Worm (Caenorhabditis elegans): ENCODE data around the gene arrd-4.
A peak's percentile ranks its signal among the peaks of the same experiment; 100 is the strongest.

DNA sequence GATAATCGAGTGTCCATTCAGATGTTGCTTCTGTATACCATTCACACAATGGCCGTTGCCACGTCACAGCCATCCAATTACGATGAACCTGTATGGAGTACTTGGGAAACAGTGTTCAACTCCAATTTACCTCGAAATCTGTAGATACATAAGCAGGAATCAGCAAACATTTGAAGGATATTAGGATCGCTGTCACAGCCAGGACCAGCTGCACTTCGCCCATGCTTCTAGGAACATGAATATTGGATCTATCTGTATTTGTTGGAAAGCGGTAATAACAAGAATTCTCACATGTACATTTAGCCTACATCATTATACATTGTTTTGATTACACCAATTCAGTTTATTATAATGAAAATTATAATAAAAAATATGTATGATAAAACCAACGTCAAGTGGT lies 48.1 kb upstream of the arrd-4 start, which contains the start of gene algn-8:
- TF ChIP-seq fkh-3 (tag; optimal IDR thresholded peaks at IDR 0.05) (no peak), him-1 (tag; optimal IDR thresholded peaks at IDR 0.05) (no peak), sea-2 (GFP tag; IDR thresholded peaks at IDR 0.05) (no peak), ceh-58 (GFP tag; IDR thresholded peaks at IDR 0.05) (no peak), hlh-26 (GFP tag; conservative IDR thresholded peaks at IDR 0.05) (no peak), nhr-90 (tag; optimal IDR thresholded peaks at IDR 0.05) (no peak), nfya-1 (tag; optimal IDR thresholded peaks at IDR 0.05; ENCODE audit: borderline replicate concordance, insufficient read depth) (no peak), C17E4.6 (GFP tag; IDR thresholded peaks at IDR 0.05) (no peak), B0261.1 (tag; optimal IDR thresholded peaks at IDR 0.05) (no peak), hrde-1 (tag; optimal IDR thresholded peaks at IDR 0.05; ENCODE audit: borderline replicate concordance) (peak; percentile 50), ama-1 (optimal IDR thresholded peaks at IDR 0.05) (no peak), ama-1 (GFP tag; optimal IDR thresholded peaks at IDR 0.05) (no peak), snpc-4 (GFP tag; optimal IDR thresholded peaks at IDR 0.05) (no peak), snpc-4 (tag; optimal IDR thresholded peaks at IDR 0.05) (no peak), D2030.7 (GFP tag; IDR thresholded peaks at IDR 0.05) (no peak), zim-3 (tag; optimal IDR thresholded peaks at IDR 0.05) (peak; percentile 36)
